Fruit fly (Drosophila melanogaster): ENCODE measurements around the gene dop.
A peak's percentile ranks its signal among the peaks of the same experiment; 100 is the strongest.

Gene dop

DNA sequence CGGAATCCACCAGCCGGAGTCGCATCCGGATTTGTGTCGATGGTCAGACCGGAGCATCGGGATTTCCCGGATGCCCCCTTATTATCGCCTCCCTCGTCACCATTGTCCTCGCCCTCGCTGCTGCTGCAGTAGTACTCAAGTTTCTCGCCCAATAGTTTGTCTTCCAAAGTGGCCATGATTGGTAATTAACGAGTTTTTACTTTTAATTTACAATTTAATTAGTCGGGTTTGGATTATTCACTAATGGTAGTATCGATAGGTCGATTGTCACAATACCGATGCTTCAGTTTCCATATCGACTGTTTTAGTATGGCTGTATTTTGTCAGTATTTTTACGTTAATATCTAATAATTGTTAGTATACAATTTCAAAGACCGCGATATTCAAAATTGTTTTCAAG lies 44.3 kb downstream of the dop start, which contains the start of gene CG7650 (continued):
- no peak for TF ChIP-seq Hsf (GFP tag; optimal IDR thresholded peaks at IDR 0.05)
- TF ChIP-seq schlank (tag; optimal IDR thresholded peaks at IDR 0.05), result no peak
- peak; percentile 54 for TF ChIP-seq trem (tag; optimal IDR thresholded peaks at IDR 0.05)
- peak; percentile 34 for TF ChIP-seq CG17829 (tag; optimal IDR thresholded peaks at IDR 0.05)
- TF ChIP-seq E2f2 (GFP tag; IDR thresholded peaks at IDR 0.05), result peak; percentile 95
- TF ChIP-seq cato (GFP tag; optimal IDR thresholded peaks at IDR 0.05; ENCODE audit: borderline replicate concordance), result no peak
- no peak for TF ChIP-seq bab2 (GFP tag; optimal IDR thresholded peaks at IDR 0.05)
- TF ChIP-seq CG1603 (tag; optimal IDR thresholded peaks at IDR 0.05), result peak; percentile 39
- TF ChIP-seq pnt (GFP tag; optimal IDR thresholded peaks at IDR 0.05), result no peak
- peak; percentile 73 for TF ChIP-seq Sry-δ (GFP tag; optimal IDR thresholded peaks at IDR 0.05)
- no peak for TF ChIP-seq Lpt (GFP tag; optimal IDR thresholded peaks at IDR 0.05)
- TF ChIP-seq gfzf (GFP tag; optimal IDR thresholded peaks at IDR 0.05), result peak; percentile 66
- TF ChIP-seq Dref (GFP tag; IDR thresholded peaks at IDR 0.05), result peak; percentile 91
- no peak for TF ChIP-seq tap (tag; optimal IDR thresholded peaks at IDR 0.05)
- no peak for TF ChIP-seq ttk (GFP tag; IDR thresholded peaks at IDR 0.05)
- TF ChIP-seq Dip2 (GFP tag; IDR thresholded peaks at IDR 0.05), result no peak
- TF ChIP-seq toy (GFP tag; IDR thresholded peaks at IDR 0.05), result no peak
- TF ChIP-seq lbe (GFP tag; optimal IDR thresholded peaks at IDR 0.05), result peak; percentile 6
- peak; percentile 22 for TF ChIP-seq CG2712 (tag; optimal IDR thresholded peaks at IDR 0.05)
- TF ChIP-seq HmgD (GFP tag; optimal IDR thresholded peaks at IDR 0.05), result no peak
- no peak for TF ChIP-seq lilli (GFP tag; optimal IDR thresholded peaks at IDR 0.05)
- TF ChIP-seq Sox102F (GFP tag; optimal IDR thresholded peaks at IDR 0.05), result no peak
- no peak for TF ChIP-seq sima (GFP tag; optimal IDR thresholded peaks at IDR 0.05)
- peak; percentile 74 for TF ChIP-seq CG10267 (tag; optimal IDR thresholded peaks at IDR 0.05)
- no peak for TF ChIP-seq CG33213 (GFP tag; optimal IDR thresholded peaks at IDR 0.05)
- TF ChIP-seq CG7357 (GFP tag; IDR thresholded peaks at IDR 0.05), result no peak
- no peak for TF ChIP-seq lov (optimal IDR thresholded peaks at IDR 0.05)
- TF ChIP-seq lov (GFP tag; IDR thresholded peaks at IDR 0.05), result no peak
- TF ChIP-seq Awh (GFP tag; IDR thresholded peaks at IDR 0.05), result no peak
- no peak for TF ChIP-seq CG15269 (tag; optimal IDR thresholded peaks at IDR 0.05)
- TF ChIP-seq peb (GFP tag; IDR thresholded peaks at IDR 0.05), result no peak
- TF ChIP-seq CG6791 (GFP tag; IDR thresholded peaks at IDR 0.05; ENCODE audit: partially characterized antibody), result peak; percentile 88
- TF ChIP-seq chm (GFP tag; IDR thresholded peaks at IDR 0.05), result no peak
- TF ChIP-seq inv (GFP tag; IDR thresholded peaks at IDR 0.05; ENCODE audit: partially characterized antibody), result peak; percentile 75
- TF ChIP-seq CG8388 (GFP tag; optimal IDR thresholded peaks at IDR 0.05), result no peak
- peak; percentile 93 for TF ChIP-seq zen2 (GFP tag; IDR thresholded peaks at IDR 0.05; ENCODE audit: partially characterized antibody)
- peak; percentile 84 for TF ChIP-seq HLH4C (GFP tag; IDR thresholded peaks at IDR 0.05; ENCODE audit: partially characterized antibody)
- peak; percentile 87 for TF ChIP-seq MESR4 (GFP tag; optimal IDR thresholded peaks at IDR 0.05)
- TF ChIP-seq CG14860 (GFP tag; IDR thresholded peaks at IDR 0.05; ENCODE audit: partially characterized antibody), result peak; percentile 83
- TF ChIP-seq amos (GFP tag; IDR thresholded peaks at IDR 0.05; ENCODE audit: partially characterized antibody), result peak; percentile 92
- TF ChIP-seq CG15479 (GFP tag; optimal IDR thresholded peaks at IDR 0.05), result no peak
- no peak for TF ChIP-seq CG6854 (GFP tag; optimal IDR thresholded peaks at IDR 0.05)
- TF ChIP-seq hb (GFP tag; IDR thresholded peaks at IDR 0.05; ENCODE audit: partially characterized antibody), result peak; percentile 81
- TF ChIP-seq CG5953 (GFP tag; IDR thresholded peaks at IDR 0.05), result no peak
- TF ChIP-seq phol (tag; optimal IDR thresholded peaks at IDR 0.05), result peak; percentile 9
- TF ChIP-seq CG10209 (GFP tag; optimal IDR thresholded peaks at IDR 0.05), result no peak
- TF ChIP-seq slbo (GFP tag; IDR thresholded peaks at IDR 0.05), result no peak
- no peak for TF ChIP-seq scrt (GFP tag; optimal IDR thresholded peaks at IDR 0.05)
- TF ChIP-seq CG2129 (GFP tag; IDR thresholded peaks at IDR 0.05; ENCODE audit: partially characterized antibody), result peak; percentile 84
- no peak for TF ChIP-seq stc (GFP tag; IDR thresholded peaks at IDR 0.05)
- no peak for TF ChIP-seq unpg (GFP tag; optimal IDR thresholded peaks at IDR 0.05)

All from whole organism, embryonic.